Worm (Caenorhabditis elegans) whole organism, midembryonic: ENCODE data around the gene fbxa-1.

Source experiments
- cog-1 ChIP-seq: sonication (generic microtip); optimal IDR thresholded peaks from 2 replicates; lab custom pipeline; 2016; ENCODE audit warnings: missing genetic modification characterization, missing compliant biosample characterization
- klf-2 ChIP-seq: fragments of 200-800 bp; sonication (Bioruptor generic); conservative IDR thresholded peaks from 2 replicates; pipeline ENCODE4 v1.3.6; 2022; ENCODE audit warnings: missing genetic modification reagents, missing genetic modification characterization, missing compliant biosample characterization
- med-1 ChIP-seq: sonication (generic microtip); optimal IDR thresholded peaks from 2 replicates; lab custom pipeline; 2017; ENCODE audit warnings: missing genetic modification characterization, mild to moderate bottlenecking, missing compliant biosample characterization, antibody characterized with exemption, missing genetic modification reagents; ENCODE audit not compliant: insufficient read depth
- ztf-29 ChIP-seq: fragments of 200-800 bp; sonication (Bioruptor generic); IDR thresholded peaks from 2 replicates; pipeline ENCODE4 v1.3.6; 2022; ENCODE audit warnings: missing genetic modification reagents, missing genetic modification characterization, missing compliant biosample characterization

ce11 chrIII:2347291-2347690 lies 39.4 kb upstream of the fbxa-1 start, which contains the start of gene gip-1:
- no peak for TF ChIP-seq klf-2
- no peak for TF ChIP-seq cog-1
- no peak for TF ChIP-seq ztf-29 (GFP tag; lab: Robert Waterston, UW)
- no peak for TF ChIP-seq med-1 (GFP tag; lab: Kevin White, UChicago)
